Worm (Caenorhabditis elegans) whole organism, L2 larva: ENCODE data around the gene Y62H9A.9.

Source experiments
- R02D3.7 ChIP-seq: fragments of 150-350 bp; optimal IDR thresholded peaks from 2 replicates; lab custom pipeline; 2014; ENCODE audit warnings: missing biosample characterization, missing genetic modification characterization
- blmp-1 ChIP-seq: sonication (generic microtip); optimal IDR thresholded peaks from 2 replicates; lab custom pipeline; 2017; ENCODE audit warnings: missing genetic modification characterization, mild to moderate bottlenecking, missing compliant biosample characterization, antibody characterized with exemption, moderate library complexity; ENCODE audit not compliant: insufficient read depth
- lin-11 ChIP-seq: fragments of 150-350 bp; sonication (generic microtip); optimal IDR thresholded peaks from 2 replicates; lab custom pipeline; 2014; ENCODE audit warnings: missing biosample characterization, missing genetic modification characterization, inconsistent platforms, mixed read lengths
- lin-39 ChIP-seq: fragments of 150-350 bp; optimal IDR thresholded peaks from 2 replicates; lab custom pipeline; 2014; ENCODE audit warnings: missing biosample characterization, missing genetic modification reagents, missing genetic modification characterization
- nhr-23 ChIP-seq: fragments of 150-350 bp; optimal IDR thresholded peaks from 2 replicates; lab custom pipeline; 2014; ENCODE audit warnings: missing biosample characterization, missing genetic modification reagents, missing genetic modification characterization
- nhr-77 ChIP-seq: fragments of 150-350 bp; optimal IDR thresholded peaks from 2 replicates; lab custom pipeline; 2014; ENCODE audit warnings: missing biosample characterization, missing genetic modification characterization
- peb-1 ChIP-seq: fragments of 150-350 bp; optimal IDR thresholded peaks from 2 replicates; lab custom pipeline; 2014; ENCODE audit warnings: missing biosample characterization, missing genetic modification characterization
- unc-62 ChIP-seq: fragments of 150-350 bp; optimal IDR thresholded peaks from 2 replicates; lab custom pipeline; 2014; ENCODE audit warnings: missing biosample characterization, missing genetic modification reagents, missing genetic modification characterization

- TF ChIP-seq lin-11 (tag; lab: Kevin White, UChicago): no peak
- TF ChIP-seq nhr-77 (tag; lab: Kevin White, UChicago): no peak
- TF ChIP-seq nhr-23 (tag; lab: Kevin White, UChicago): no peak
- no peak for TF ChIP-seq unc-62
- no peak for TF ChIP-seq peb-1 (tag; lab: Kevin White, UChicago)
- no peak for TF ChIP-seq R02D3.7 (tag; lab: Kevin White, UChicago)
- no peak for TF ChIP-seq blmp-1 (tag; lab: Kevin White, UChicago)
- TF ChIP-seq lin-39: no peak
Observed at ce11 chrX:11906626-11907025, 8.7 kb upstream of the Y62H9A.9 start.
